Worm (Caenorhabditis elegans): ENCODE results near the gene F53B3.3.

DNA sequence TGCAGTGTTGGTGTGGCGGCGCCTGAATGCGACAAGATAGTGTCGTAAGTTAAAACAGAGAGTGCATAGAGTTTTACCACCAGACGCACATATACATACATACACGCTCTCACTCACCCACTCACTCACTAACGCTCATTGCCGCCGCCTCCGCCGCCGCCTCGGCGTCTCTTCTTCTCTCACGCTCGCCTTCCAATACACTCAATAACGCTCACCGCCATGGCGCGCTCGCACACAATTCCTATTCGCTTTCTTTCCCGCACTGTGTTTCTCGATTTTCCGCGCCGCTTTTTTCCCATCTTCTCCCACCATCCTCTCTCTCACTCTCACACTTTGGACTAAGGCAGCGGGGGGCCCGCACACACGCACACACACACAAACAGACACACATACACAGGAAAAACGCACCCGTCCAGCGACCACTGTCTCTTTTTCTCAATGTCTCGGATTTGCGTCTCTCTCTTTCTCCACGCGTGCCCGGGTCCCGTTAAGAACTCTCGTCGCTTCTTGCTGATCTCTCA lies 18.5 kb downstream of the F53B3.3 start, which contains the start of gene kin-29:
- TF ChIP-seq rec-8 (tag; optimal IDR thresholded peaks at IDR 0.05) (no peak), snpc-3.4 (tag; optimal IDR thresholded peaks at IDR 0.05) (no peak)

All from whole organism, young adult.